Fruit fly (Drosophila melanogaster) whole organism, pupa: Measurements from ENCODE around the gene Sec13.

ENCODE experiments used
- CG10348 ChIP-seq: fragments of 200-800 bp; sonication (Bioruptor generic); IDR thresholded peaks from 2 replicates; pipeline ENCODE4 v1.3.6; 2022; ENCODE audit warnings: missing biosample characterization, missing genetic modification characterization
- CG12605 ChIP-seq: fragments of 200-800 bp; sonication (Bioruptor generic); IDR thresholded peaks from 2 replicates; pipeline ENCODE4 v1.3.6; 2022; ENCODE audit warnings: missing biosample characterization, missing genetic modification characterization
- CG13204 ChIP-seq: fragments of 200-800 bp; sonication (Bioruptor generic); optimal IDR thresholded peaks from 2 replicates; lab custom pipeline; 2018; ENCODE audit warnings: missing biosample characterization, mild to moderate bottlenecking, missing genetic modification characterization, moderate library complexity
- CG14655 ChIP-seq: fragments of 200-800 bp; sonication (Bioruptor generic); optimal IDR thresholded peaks from 3 replicates; lab custom pipeline; 2017; ENCODE audit warnings: mild to moderate bottlenecking, missing biosample characterization, missing genetic modification reagents, missing genetic modification characterization
- CG15710 ChIP-seq: fragments of 200-800 bp; sonication (Bioruptor generic); optimal IDR thresholded peaks from 2 replicates; lab custom pipeline; 2018; ENCODE audit warnings: missing biosample characterization, mild to moderate bottlenecking, missing genetic modification characterization, moderate library complexity
- CG17806 ChIP-seq: fragments of 200-800 bp; sonication (Bioruptor generic); optimal IDR thresholded peaks from 2 replicates; lab custom pipeline; 2018; ENCODE audit warnings: missing biosample characterization, mild to moderate bottlenecking, missing genetic modification characterization, moderate library complexity
- CG32121 ChIP-seq: fragments of 200-800 bp; sonication (Bioruptor generic); IDR thresholded peaks from 2 replicates; pipeline ENCODE4 v1.3.6; 2022; ENCODE audit warnings: missing biosample characterization, missing genetic modification characterization
- CG34367 ChIP-seq: fragments of 200-800 bp; sonication (Bioruptor generic); optimal IDR thresholded peaks from 2 replicates; lab custom pipeline; 2018; ENCODE audit warnings: missing biosample characterization, mild to moderate bottlenecking, missing genetic modification characterization
- CG4496 ChIP-seq: fragments of 200-800 bp; sonication (Bioruptor generic); IDR thresholded peaks from 3 replicates; pipeline ENCODE4 v1.3.6; 2022; ENCODE audit warnings: missing biosample characterization, missing genetic modification characterization
- CG8159 ChIP-seq: fragments of 200-800 bp; sonication (Bioruptor generic); optimal IDR thresholded peaks from 3 replicates; lab custom pipeline; 2018; ENCODE audit warnings: missing biosample characterization, mild to moderate bottlenecking, missing genetic modification characterization, moderate library complexity
- CG8301 ChIP-seq: fragments of 200-800 bp; sonication (Bioruptor generic); optimal IDR thresholded peaks from 2 replicates; lab custom pipeline; 2018; ENCODE audit warnings: missing biosample characterization, mild to moderate bottlenecking, missing genetic modification characterization
- CG9948 ChIP-seq: fragments of 200-800 bp; sonication (Bioruptor generic); optimal IDR thresholded peaks from 2 replicates; lab custom pipeline; 2018; ENCODE audit warnings: missing biosample characterization, mild to moderate bottlenecking, missing genetic modification characterization, moderate library complexity
- D1 ChIP-seq: fragments of 200-800 bp; sonication (Bioruptor generic); optimal IDR thresholded peaks from 2 replicates; lab custom pipeline; 2018; ENCODE audit warnings: missing biosample characterization, mild to moderate bottlenecking, missing genetic modification characterization, moderate library complexity
- EcR ChIP-seq: fragments of 200-800 bp; sonication (Bioruptor generic); optimal IDR thresholded peaks from 3 replicates; lab custom pipeline; 2019; ENCODE audit warnings: missing biosample characterization, missing genetic modification characterization, mild to moderate bottlenecking, moderate library complexity, missing genetic modification reagents
- Ets98B ChIP-seq: fragments of 200-800 bp; sonication (Bioruptor generic); IDR thresholded peaks from 2 replicates; pipeline ENCODE4 v1.3.6; 2022; ENCODE audit warnings: missing biosample characterization, missing genetic modification characterization
- Pif1A ChIP-seq: fragments of 200-800 bp; sonication (Bioruptor generic); optimal IDR thresholded peaks from 3 replicates; lab custom pipeline; 2016; ENCODE audit warnings: missing biosample characterization, missing genetic modification characterization
- Pif1B ChIP-seq: fragments of 200-800 bp; sonication (Bioruptor generic); optimal IDR thresholded peaks from 3 replicates; lab custom pipeline; 2016; ENCODE audit warnings: missing biosample characterization, missing genetic modification characterization
- Snoo ChIP-seq: fragments of 200-800 bp; sonication (Bioruptor generic); optimal IDR thresholded peaks from 3 replicates; lab custom pipeline; 2017; ENCODE audit warnings: missing biosample characterization, mild to moderate bottlenecking, missing genetic modification characterization, inconsistent platforms
- fd96Ca ChIP-seq: fragments of 200-800 bp; sonication (Bioruptor generic); IDR thresholded peaks from 3 replicates; pipeline ENCODE4 v1.3.6; 2022; ENCODE audit warnings: missing biosample characterization, missing genetic modification characterization
- gl ChIP-seq: fragments of 200-800 bp; sonication (Bioruptor generic); optimal IDR thresholded peaks from 2 replicates; lab custom pipeline; 2018; ENCODE audit warnings: missing biosample characterization, mild to moderate bottlenecking, missing genetic modification characterization
- rn ChIP-seq: fragments of 200-800 bp; sonication (Bioruptor generic); IDR thresholded peaks from 2 replicates; pipeline ENCODE4 v1.3.6; 2022; ENCODE audit warnings: missing biosample characterization, missing genetic modification characterization

Sec13 gene

dm6 chr3R:23401519-23401918, 45.4 kb downstream of the Sec13 start:
- TF ChIP-seq CG34367 (tag; lab: Kevin White, UChicago) (no peak), Snoo (tag; lab: Kevin White, UChicago) (no peak), D1 (tag; lab: Kevin White, UChicago) (no peak), Pif1B (GFP tag; lab: Kevin White, UChicago) (peak; percentile 13)

DNA sequence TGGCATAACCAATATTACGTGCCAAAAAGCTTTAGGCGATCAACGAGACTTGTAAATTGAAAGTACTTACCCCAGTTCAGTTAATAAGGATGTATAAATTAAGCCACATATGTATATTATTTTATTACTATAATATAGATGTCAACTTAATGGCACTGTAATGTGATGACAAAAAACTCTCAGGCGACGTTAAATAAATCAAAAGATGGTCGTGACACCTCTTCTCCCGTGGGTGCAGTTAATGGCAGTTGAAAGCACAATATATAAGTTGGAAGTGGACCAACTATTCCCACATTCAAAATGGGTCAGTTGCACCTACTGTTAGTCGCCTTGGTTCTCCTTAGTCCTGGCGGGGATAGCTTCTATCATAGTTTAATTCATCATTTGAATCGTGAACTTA, 46.4 kb downstream of the Sec13 start, which contains the start of gene Ir94d:
Ir94d (plus strand) TSS at position 301 of the 400 bp plus-strand sequence.
- TF ChIP-seq CG32121 (no peak), Pif1A (no peak), CG8301 (tag; lab: Kevin White, UChicago) (no peak), CG8159 (no peak), Ets98B (GFP tag; lab: Robert Waterston, UW) (no peak), CG4496 (no peak), CG15710 (tag; lab: Kevin White, UChicago) (no peak), CG10348 (GFP tag; lab: Robert Waterston, UW) (no peak)

dm6 chr3R:23403628-23404027, 47.5 kb downstream of the Sec13 start, which contains the start of gene CG17380:
Gene CG17380 (minus strand): TSS chr3R:23403728.
- TF ChIP-seq EcR (GFP tag; lab: Kevin White, UChicago) (no peak), CG13204 (GFP tag; lab: Kevin White, UChicago) (no peak), CG32121 (no peak), CG12605 (GFP tag; lab: Robert Waterston, UW) (no peak), CG15710 (tag; lab: Kevin White, UChicago) (no peak), CG4496 (no peak), Ets98B (GFP tag; lab: Robert Waterston, UW) (no peak), Pif1B (GFP tag; lab: Kevin White, UChicago) (no peak), Snoo (tag; lab: Kevin White, UChicago) (no peak), CG8301 (tag; lab: Kevin White, UChicago) (no peak), gl (tag; lab: Kevin White, UChicago) (no peak), CG10348 (GFP tag; lab: Robert Waterston, UW) (no peak), CG14655 (GFP tag; lab: Kevin White, UChicago) (no peak), CG9948 (tag; lab: Kevin White, UChicago) (no peak), CG8159 (no peak), CG34367 (tag; lab: Kevin White, UChicago) (no peak), fd96Ca (GFP tag; lab: Robert Waterston, UW) (no peak), rn (GFP tag; lab: Robert Waterston, UW) (no peak), CG17806 (tag; lab: Kevin White, UChicago) (no peak), D1 (tag; lab: Kevin White, UChicago) (no peak)

DNA sequence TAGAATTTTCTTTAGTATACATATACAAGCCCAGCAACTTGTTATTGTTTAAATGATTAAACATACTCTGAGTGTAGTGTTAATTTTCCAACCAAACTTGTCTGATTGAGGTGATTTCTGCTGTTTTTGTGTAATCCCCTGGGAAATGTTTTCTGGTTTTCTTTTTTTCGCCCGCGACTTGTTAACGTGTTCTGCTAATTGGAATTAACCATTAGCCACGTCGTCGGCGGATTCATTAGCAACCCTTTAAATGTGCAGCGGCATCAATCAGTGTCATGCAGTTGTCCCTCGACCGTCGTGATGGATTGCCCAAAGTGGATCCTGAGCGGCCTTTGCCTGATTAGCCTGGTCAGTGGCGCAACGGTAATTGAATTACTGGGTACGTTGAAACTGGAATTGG, 49.1 kb downstream of the Sec13 start, which contains the start of gene Ir94e:
Ir94e (plus strand) TSS at position 301 of the 400 bp plus-strand sequence.
- TF ChIP-seq CG12605 (GFP tag; lab: Robert Waterston, UW) (no peak), fd96Ca (GFP tag; lab: Robert Waterston, UW) (no peak), CG14655 (GFP tag; lab: Kevin White, UChicago) (no peak), CG9948 (tag; lab: Kevin White, UChicago) (no peak), CG8301 (tag; lab: Kevin White, UChicago) (no peak), Pif1A (no peak), EcR (GFP tag; lab: Kevin White, UChicago) (no peak), CG13204 (GFP tag; lab: Kevin White, UChicago) (no peak), CG34367 (tag; lab: Kevin White, UChicago) (no peak), D1 (tag; lab: Kevin White, UChicago) (no peak), CG15710 (tag; lab: Kevin White, UChicago) (no peak), CG4496 (no peak), CG32121 (no peak), CG10348 (GFP tag; lab: Robert Waterston, UW) (no peak), gl (tag; lab: Kevin White, UChicago) (no peak), rn (GFP tag; lab: Robert Waterston, UW) (no peak), CG17806 (tag; lab: Kevin White, UChicago) (no peak)

DNA sequence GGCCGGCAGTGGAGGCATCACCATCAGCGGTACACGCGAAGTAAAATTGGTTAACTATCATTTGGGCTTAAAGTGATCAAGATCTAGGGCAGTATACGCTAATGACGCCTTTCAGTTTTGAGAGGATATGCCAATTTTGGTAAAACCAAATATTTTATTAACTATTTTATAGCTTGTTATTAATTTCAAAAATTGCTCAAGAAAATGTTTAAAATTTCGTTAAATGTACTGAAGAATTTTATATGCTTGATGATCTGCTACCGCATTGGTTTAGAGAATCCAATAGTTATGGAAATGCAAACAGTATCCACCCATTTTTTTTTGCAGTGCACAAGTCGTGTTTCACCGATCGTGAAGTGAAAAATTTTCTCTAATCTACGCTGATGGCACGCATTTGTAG, 51.8 kb downstream of the Sec13 start:
- no peak for TF ChIP-seq D1 (tag; lab: Kevin White, UChicago)
- TF ChIP-seq EcR (GFP tag; lab: Kevin White, UChicago), result no peak
- no peak for TF ChIP-seq CG32121
- no peak for TF ChIP-seq Pif1A
- peak; percentile 55 for TF ChIP-seq CG14655 (GFP tag; lab: Kevin White, UChicago)
- no peak for TF ChIP-seq rn (GFP tag; lab: Robert Waterston, UW)
- TF ChIP-seq CG8301 (tag; lab: Kevin White, UChicago), result peak; percentile 31
- no peak for TF ChIP-seq CG15710 (tag; lab: Kevin White, UChicago)
- peak; percentile 18 for TF ChIP-seq CG9948 (tag; lab: Kevin White, UChicago)
- TF ChIP-seq CG8159, result no peak
- TF ChIP-seq CG12605 (GFP tag; lab: Robert Waterston, UW), result no peak
- no peak for TF ChIP-seq fd96Ca (GFP tag; lab: Robert Waterston, UW)
